Worm (Caenorhabditis elegans) whole organism, young adult: ENCODE results near the gene B0035.3.
A peak's percentile ranks its signal among the peaks of the same experiment; 100 is the strongest.

ENCODE experiments used
- D2030.7 ChIP-seq: fragments of 200-800 bp; sonication (Bioruptor generic); IDR thresholded peaks from 2 replicates; pipeline ENCODE4 v1.3.6; 2022; ENCODE audit warnings: missing genetic modification reagents, missing genetic modification characterization, missing compliant biosample characterization
- F55B11.4 ChIP-seq: sonication (generic microtip); optimal IDR thresholded peaks from 2 replicates; lab custom pipeline; 2016; ENCODE audit warnings: missing compliant biosample characterization, missing genetic modification characterization, borderline replicate concordance; ENCODE audit not compliant: insufficient read depth
- T26A5.8 ChIP-seq: sonication (generic microtip); optimal IDR thresholded peaks from 2 replicates; lab custom pipeline; 2016; ENCODE audit warnings: missing genetic modification characterization, missing compliant biosample characterization
- Y53G8AR.9 ChIP-seq: fragments of 200-800 bp; sonication (Bioruptor generic); conservative IDR thresholded peaks from 2 replicates; pipeline ENCODE4 v1.3.6; 2022; ENCODE audit warnings: missing genetic modification reagents, missing genetic modification characterization, missing compliant biosample characterization
- Y67H2A.10 ChIP-seq: fragments of 200-800 bp; sonication (Bioruptor generic); conservative IDR thresholded peaks from 2 replicates; pipeline ENCODE4 v1.3.6; 2022; ENCODE audit warnings: missing genetic modification reagents, missing genetic modification characterization, missing compliant biosample characterization
- akir-1 ChIP-seq: fragments of 200-800 bp; sonication (Bioruptor generic); optimal IDR thresholded peaks from 2 replicates; lab custom pipeline; 2018; ENCODE audit warnings: mild to moderate bottlenecking, missing genetic modification characterization, moderate library complexity, missing compliant biosample characterization
- aptf-2 ChIP-seq: fragments of 200-800 bp; sonication (Bioruptor generic); conservative IDR thresholded peaks from 2 replicates; pipeline ENCODE4 v1.3.6; 2022; ENCODE audit warnings: missing genetic modification reagents, missing genetic modification characterization, missing compliant biosample characterization
- atf-7 ChIP-seq: sonication (generic microtip); optimal IDR thresholded peaks from 2 replicates; lab custom pipeline; 2017; ENCODE audit warnings: mild to moderate bottlenecking, missing genetic modification characterization, missing compliant biosample characterization
- attf-6 ChIP-seq: fragments of 200-800 bp; sonication (Bioruptor generic); IDR thresholded peaks from 2 replicates; pipeline ENCODE4 v1.3.6; 2022; ENCODE audit warnings: missing genetic modification reagents, missing genetic modification characterization, missing compliant biosample characterization
- bed-1 ChIP-seq: fragments of 200-800 bp; sonication (Bioruptor generic); IDR thresholded peaks from 2 replicates; pipeline ENCODE4 v1.3.6; 2022; ENCODE audit warnings: missing genetic modification reagents, missing genetic modification characterization, missing compliant biosample characterization
- cebp-2 ChIP-seq: fragments of 200-800 bp; sonication (Bioruptor generic); IDR thresholded peaks from 2 replicates; pipeline ENCODE4 v1.3.6; 2022; ENCODE audit warnings: missing genetic modification characterization, missing compliant biosample characterization
- ceh-100 ChIP-seq: fragments of 200-800 bp; sonication (Bioruptor generic); IDR thresholded peaks from 2 replicates; pipeline ENCODE4 v1.3.6; 2022; ENCODE audit warnings: missing genetic modification reagents, missing genetic modification characterization, missing compliant biosample characterization
- ceh-91 ChIP-seq: fragments of 200-800 bp; sonication (Bioruptor generic); IDR thresholded peaks from 2 replicates; pipeline ENCODE4 v1.3.6; 2022; ENCODE audit warnings: missing genetic modification reagents, missing genetic modification characterization, missing compliant biosample characterization
- dpl-1 ChIP-seq: fragments of 150-350 bp; optimal IDR thresholded peaks from 2 replicates; lab custom pipeline; 2014; ENCODE audit warnings: missing biosample characterization, missing genetic modification reagents, missing genetic modification characterization
- egl-44 ChIP-seq: fragments of 200-800 bp; sonication (Bioruptor generic); IDR thresholded peaks from 2 replicates; pipeline ENCODE4 v1.3.6; 2022; ENCODE audit warnings: missing genetic modification reagents, missing genetic modification characterization, missing compliant biosample characterization
- ekl-4 ChIP-seq: fragments of 200-800 bp; sonication (Bioruptor generic); IDR thresholded peaks from 2 replicates; pipeline ENCODE4 v1.3.6; 2022; ENCODE audit warnings: missing genetic modification reagents, missing genetic modification characterization, missing compliant biosample characterization
- hmg-20 ChIP-seq: fragments of 200-800 bp; sonication (Bioruptor generic); IDR thresholded peaks from 2 replicates; pipeline ENCODE4 v1.3.6; 2022; ENCODE audit warnings: missing genetic modification reagents, missing genetic modification characterization, missing compliant biosample characterization
- hrde-1 ChIP-seq: sonication (generic microtip); optimal IDR thresholded peaks from 2 replicates; lab custom pipeline; 2016; ENCODE audit warnings: missing genetic modification characterization, mild to moderate bottlenecking, missing compliant biosample characterization, moderate library complexity, missing genotype, missing genetic modification reagents, borderline replicate concordance
- hsf-1 ChIP-seq: fragments of 200-800 bp; sonication (Bioruptor generic); IDR thresholded peaks from 2 replicates; pipeline ENCODE4 v1.3.6; 2022; ENCODE audit warnings: missing genetic modification reagents, missing genetic modification characterization, missing compliant biosample characterization
- lin-26 ChIP-seq: fragments of 200-800 bp; sonication (Bioruptor generic); IDR thresholded peaks from 2 replicates; pipeline ENCODE4 v1.3.6; 2022; ENCODE audit warnings: missing genetic modification reagents, missing genetic modification characterization, missing compliant biosample characterization
- lsl-1 ChIP-seq: fragments of 200-800 bp; sonication (Bioruptor generic); optimal IDR thresholded peaks from 2 replicates; lab custom pipeline; 2018; ENCODE audit warnings: mild to moderate bottlenecking, missing genetic modification characterization, moderate library complexity, missing compliant biosample characterization
- madf-3 ChIP-seq: fragments of 200-800 bp; sonication (Bioruptor generic); IDR thresholded peaks from 2 replicates; pipeline ENCODE4 v1.3.6; 2022; ENCODE audit warnings: missing genetic modification reagents, missing genetic modification characterization, missing compliant biosample characterization
- madf-6 ChIP-seq: fragments of 200-800 bp; sonication (Bioruptor generic); IDR thresholded peaks from 2 replicates; pipeline ENCODE4 v1.3.6; 2022; ENCODE audit warnings: missing genetic modification reagents, missing genetic modification characterization, missing compliant biosample characterization
- mcd-1 ChIP-seq: fragments of 200-800 bp; sonication (Bioruptor generic); IDR thresholded peaks from 2 replicates; pipeline ENCODE4 v1.3.6; 2022; ENCODE audit warnings: missing genetic modification reagents, missing genetic modification characterization, missing compliant biosample characterization
- mel-28 ChIP-seq: sonication (generic microtip); optimal IDR thresholded peaks from 2 replicates; lab custom pipeline; 2016; ENCODE audit warnings: borderline replicate concordance, mild to moderate bottlenecking, missing genetic modification characterization, missing compliant biosample characterization
- mes-4 ChIP-seq: sonication (generic microtip); optimal IDR thresholded peaks from 2 replicates; lab custom pipeline; 2016; ENCODE audit warnings: missing genotype, missing genetic modification characterization, missing compliant biosample characterization
- nfyb-1 ChIP-seq: fragments of 200-800 bp; sonication (Bioruptor generic); IDR thresholded peaks from 2 replicates; pipeline ENCODE4 v1.3.6; 2022; ENCODE audit warnings: missing genetic modification reagents, missing genetic modification characterization, missing compliant biosample characterization
- nhr-120 ChIP-seq: fragments of 200-800 bp; sonication (Bioruptor generic); IDR thresholded peaks from 2 replicates; pipeline ENCODE4 v1.3.6; 2022; ENCODE audit warnings: missing genetic modification characterization, missing compliant biosample characterization
- snpc-1.1 ChIP-seq: sonication (generic microtip); optimal IDR thresholded peaks from 2 replicates; lab custom pipeline; 2017; ENCODE audit warnings: missing genetic modification characterization, mild to moderate bottlenecking, missing compliant biosample characterization, antibody characterized with exemption, moderate library complexity, missing genotype, missing genetic modification reagents; ENCODE audit not compliant: insufficient read depth
- snpc-3.4 ChIP-seq: sonication (generic microtip); optimal IDR thresholded peaks from 2 replicates; lab custom pipeline; 2017; ENCODE audit warnings: missing genetic modification characterization, mild to moderate bottlenecking, missing compliant biosample characterization, antibody characterized with exemption, moderate library complexity, missing genotype, missing genetic modification reagents
- snpc-4 ChIP-seq, 5 experiments: fragments of 150-350 bp in 1 of 5; sonication (generic microtip) in 4 of 5; optimal IDR thresholded peaks; 2 replicates each; lab custom pipeline; 2014 to 2018; ENCODE audit warnings: missing genetic modification characterization in 5 of 5, missing biosample characterization in 3 of 5, antibody characterized with exemption in 2 of 5, mild to moderate bottlenecking in 2 of 5, missing compliant biosample characterization in 2 of 5, missing genotype in 2 of 5, moderate library complexity in 2 of 5, missing genetic modification reagents in 1 of 5
- tbx-9 ChIP-seq: sonication (generic microtip); optimal IDR thresholded peaks from 2 replicates; lab custom pipeline; 2016; ENCODE audit warnings: borderline replicate concordance, missing genetic modification characterization, inconsistent platforms, missing compliant biosample characterization
- tlf-1 ChIP-seq: fragments of 200-800 bp; sonication (Bioruptor generic); optimal IDR thresholded peaks from 2 replicates; lab custom pipeline; 2018; ENCODE audit warnings: mild to moderate bottlenecking, missing genetic modification characterization, missing compliant biosample characterization
- unc-62 ChIP-seq: fragments of 150-350 bp; optimal IDR thresholded peaks from 2 replicates; lab custom pipeline; 2014; ENCODE audit warnings: missing biosample characterization, missing genetic modification reagents, missing genetic modification characterization
- xnd-1 ChIP-seq: sonication (generic microtip); optimal IDR thresholded peaks from 2 replicates; lab custom pipeline; 2016; ENCODE audit warnings: missing genotype, missing genetic modification reagents, missing genetic modification characterization, missing compliant biosample characterization
- zim-3 ChIP-seq: sonication (generic microtip); optimal IDR thresholded peaks from 2 replicates; lab custom pipeline; 2017; ENCODE audit warnings: mild to moderate bottlenecking, missing genetic modification characterization, moderate library complexity, missing compliant biosample characterization
- ztf-25 ChIP-seq: fragments of 200-800 bp; sonication (Bioruptor generic); IDR thresholded peaks from 2 replicates; pipeline ENCODE4 v1.3.6; 2022; ENCODE audit warnings: missing genetic modification reagents, missing genetic modification characterization, missing compliant biosample characterization

B0035.3 gene

ce11 chrIV:11326939-11327565, 12.3 kb upstream of the B0035.3 start, which contains the start of gene B0035.21 (continued):
- no peak for TF ChIP-seq zim-3
- TF ChIP-seq snpc-3.4 (tag; lab: Kevin White, UChicago), result no peak
- no peak for TF ChIP-seq mcd-1 (GFP tag; lab: Robert Waterston, UW)
- no peak for TF ChIP-seq snpc-1.1 (tag; lab: Kevin White, UChicago)
- no peak for TF ChIP-seq akir-1 (GFP tag; lab: Kevin White, UChicago)
- no peak for TF ChIP-seq T26A5.8 (tag; lab: Kevin White, UChicago)
- no peak for TF ChIP-seq Y67H2A.10
- peak; percentile 53 for TF ChIP-seq D2030.7
- TF ChIP-seq tlf-1, result no peak
- TF ChIP-seq aptf-2 (GFP tag; lab: Robert Waterston, UW), result no peak
- TF ChIP-seq dpl-1 (GFP tag; lab: Kevin White, UChicago), result no peak
- no peak for TF ChIP-seq F55B11.4 (tag; lab: Kevin White, UChicago)
- no peak for TF ChIP-seq hrde-1 (tag; lab: Kevin White, UChicago)
- TF ChIP-seq bed-1 (GFP tag; lab: Robert Waterston, UW), result no peak
- no peak for TF ChIP-seq lsl-1
- TF ChIP-seq cebp-2 (GFP tag; lab: Robert Waterston, UW), result no peak
- TF ChIP-seq tbx-9 (tag; lab: Kevin White, UChicago), result no peak
- TF ChIP-seq ztf-25, result 0 out of 2 replicates have a peak, but pooled peaks have one; percentile 16
- peak; percentile 38; the same call in 1 of the 2 replicates for TF ChIP-seq ekl-4 (GFP tag; lab: Robert Waterston, UW)
- no peak for TF ChIP-seq ceh-100 (GFP tag; lab: Robert Waterston, UW)
- TF ChIP-seq atf-7 (tag; lab: Kevin White, UChicago), result no peak
- no peak for TF ChIP-seq mel-28 (tag; lab: Kevin White, UChicago)
- TF ChIP-seq unc-62 (GFP tag; lab: Kevin White, UChicago), result no peak
- TF ChIP-seq nhr-120 (GFP tag; lab: Robert Waterston, UW), result no peak
- no peak for TF ChIP-seq nfyb-1 (GFP tag; lab: Robert Waterston, UW)
- TF ChIP-seq egl-44, result 0 out of 2 replicates have a peak, but pooled peaks have one; percentile 43
- no peak for TF ChIP-seq snpc-4 (GFP tag; optimal IDR thresholded peaks at IDR 0.05; lab: Kevin White, UChicago)
- no peak for TF ChIP-seq snpc-4 (tag; optimal IDR thresholded peaks at IDR 0.05; lab: Kevin White, UChicago)
- no peak for TF ChIP-seq ceh-91 (GFP tag; lab: Robert Waterston, UW)
- TF ChIP-seq hmg-20 (GFP tag; lab: Robert Waterston, UW), result no peak
- TF ChIP-seq xnd-1, result no peak
- TF ChIP-seq Y53G8AR.9 (GFP tag; lab: Robert Waterston, UW), result peak; percentile 76
- no peak for TF ChIP-seq mes-4 (tag; lab: Kevin White, UChicago)

DNA sequence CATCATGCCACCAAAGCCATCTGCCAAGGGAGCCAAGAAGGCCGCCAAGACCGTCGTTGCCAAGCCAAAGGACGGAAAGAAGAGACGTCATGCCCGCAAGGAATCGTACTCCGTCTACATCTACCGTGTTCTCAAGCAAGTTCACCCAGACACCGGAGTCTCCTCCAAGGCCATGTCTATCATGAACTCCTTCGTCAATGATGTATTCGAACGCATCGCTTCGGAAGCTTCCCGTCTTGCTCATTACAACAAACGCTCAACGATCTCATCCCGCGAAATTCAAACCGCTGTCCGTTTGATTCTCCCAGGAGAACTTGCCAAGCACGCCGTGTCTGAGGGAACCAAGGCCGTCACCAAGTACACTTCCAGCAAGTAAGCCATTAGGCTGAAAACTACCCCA, 9.9 kb upstream of the B0035.3 start, which contains the start of gene his-48:
TSS of gene his-48 (plus strand) at position 5 of the 400 bp plus-strand sequence.
- TF ChIP-seq madf-6 (GFP tag; lab: Robert Waterston, UW) (0 out of 2 replicates have a peak, but pooled peaks have one; percentile 24), lin-26 (peak; percentile 79), hsf-1 (peak; percentile 38; the same call in 1 of the 2 replicates), attf-6 (GFP tag; lab: Robert Waterston, UW) (peak; percentile 57; the same call in 1 of the 2 replicates), madf-3 (GFP tag; lab: Robert Waterston, UW) (0 out of 2 replicates have a peak, but pooled peaks have one; percentile 59)
